Fruit fly (Drosophila melanogaster): ENCODE results near the gene Pus1.

Pus1 gene

DNA sequence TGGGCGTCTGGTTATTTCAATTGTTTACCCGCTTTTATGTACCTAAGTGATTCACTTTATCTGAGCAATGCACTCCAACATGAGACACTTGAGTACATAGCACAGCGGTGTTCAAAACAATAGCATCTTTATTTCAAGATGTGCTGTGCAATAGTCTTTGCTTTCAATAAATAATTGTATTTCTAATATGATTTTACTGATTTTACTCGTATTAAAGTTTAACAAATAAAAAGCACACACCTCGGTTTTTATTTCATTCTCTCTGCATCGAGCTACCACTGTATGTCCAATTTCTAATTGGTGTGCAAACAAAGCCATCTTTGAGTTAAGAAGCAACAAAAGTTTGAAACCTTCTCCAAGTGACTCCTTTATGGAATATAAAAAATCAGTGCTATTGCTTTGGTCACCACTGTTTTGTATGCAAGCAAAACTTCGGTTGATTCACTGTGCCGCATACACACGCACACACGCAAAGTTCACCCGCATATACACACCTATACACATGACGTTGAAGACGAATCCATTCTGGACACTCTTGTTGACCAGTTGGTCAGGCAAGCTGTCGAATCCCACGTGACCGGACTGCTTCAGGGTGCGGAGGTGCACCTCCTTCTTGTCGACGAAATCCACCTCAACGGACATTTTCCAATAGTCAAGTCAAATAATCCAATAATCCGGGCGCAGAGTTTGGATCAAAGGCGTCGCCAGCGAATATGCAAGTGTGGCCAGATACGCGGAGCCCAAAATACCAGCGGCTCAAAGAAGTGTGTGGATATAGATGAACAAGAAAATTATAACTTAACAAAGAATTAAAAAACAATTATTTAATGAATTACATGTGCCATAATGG is 4.6 kb downstream of the Pus1 start, which contains the start of gene Septin2 (continued):
- TF ChIP-seq CHES-1-like (GFP tag; optimal IDR thresholded peaks at IDR 0.05) (peak; percentile 66), HLH54F (GFP tag; optimal IDR thresholded peaks at IDR 0.05) (peak; percentile 50), CG18262 (tag; optimal IDR thresholded peaks at IDR 0.05) (peak; percentile 91), TFAM (GFP tag; optimal IDR thresholded peaks at IDR 0.05) (peak; percentile 22), gsb (GFP tag; IDR thresholded peaks at IDR 0.05) (no peak), CG8478 (optimal IDR thresholded peaks at IDR 0.05) (peak; percentile 76), ATbp (GFP tag; optimal IDR thresholded peaks at IDR 0.05) (peak; percentile 86), Sox100B (GFP tag; optimal IDR thresholded peaks at IDR 0.05) (peak; percentile 95), Deaf1 (tag; optimal IDR thresholded peaks at IDR 0.05) (peak; percentile 47), wor (GFP tag; IDR thresholded peaks at IDR 0.05) (peak; percentile 61), D19B (GFP tag; optimal IDR thresholded peaks at IDR 0.05) (peak; percentile 32), Aef1 (GFP tag; IDR thresholded peaks at IDR 0.05) (peak; percentile 38; the same call in 1 of the 3 replicates), CG5953 (GFP tag; IDR thresholded peaks at IDR 0.05) (0 out of 2 replicates have a peak, but pooled peaks have one; percentile 13), ap (GFP tag; IDR thresholded peaks at IDR 0.05) (peak; percentile 59), B-H1 (GFP tag; IDR thresholded peaks at IDR 0.05) (peak; percentile 61; the same call in 1 of the 3 replicates), CG14441 (GFP tag; IDR thresholded peaks at IDR 0.05) (peak; percentile 59), Oli (tag; optimal IDR thresholded peaks at IDR 0.05) (peak; percentile 86), sna (GFP tag; IDR thresholded peaks at IDR 0.05; ENCODE audit: partially characterized antibody) (peak; percentile 42; the same call in 1 of the 2 replicates), GATAe (GFP tag; conservative IDR thresholded peaks at IDR 0.05) (no peak), CG33213 (GFP tag; optimal IDR thresholded peaks at IDR 0.05) (peak; percentile 58), Awh (GFP tag; IDR thresholded peaks at IDR 0.05) (peak; percentile 51; the same call in 1 of the 2 replicates), CG13894 (tag; optimal IDR thresholded peaks at IDR 0.05) (no peak), ara (GFP tag; IDR thresholded peaks at IDR 0.05) (peak; percentile 77), gce (GFP tag; IDR thresholded peaks at IDR 0.05) (no peak), CG15011 (GFP tag; optimal IDR thresholded peaks at IDR 0.05) (peak; percentile 68), sr (GFP tag; IDR thresholded peaks at IDR 0.05) (0 out of 3 replicates have a peak, but pooled peaks have one; percentile 18), CG15601 (tag; optimal IDR thresholded peaks at IDR 0.05) (peak; percentile 80), sens (GFP tag) (peak; percentile 96), CTCF (GFP tag; optimal IDR thresholded peaks at IDR 0.05) (peak; percentile 55), CG2875 (GFP tag; optimal IDR thresholded peaks at IDR 0.05) (peak; percentile 79), MTF-1 (GFP tag; optimal IDR thresholded peaks at IDR 0.05; ENCODE audit: borderline replicate concordance) (peak; percentile 65), jigr1 (GFP tag; IDR thresholded peaks at IDR 0.05) (peak; percentile 55; the same call in 2 of the 3 replicates), Optix (GFP tag; IDR thresholded peaks at IDR 0.05) (no peak; the same call in 1 of the 3 replicates), Hsf (GFP tag; optimal IDR thresholded peaks at IDR 0.05) (peak; percentile 84), Rx (GFP tag; IDR thresholded peaks at IDR 0.05) (peak; percentile 42; the same call in 1 of the 2 replicates), CG10565 (GFP tag; optimal IDR thresholded peaks at IDR 0.05) (peak; percentile 34), CG5245 (GFP tag; optimal IDR thresholded peaks at IDR 0.05) (peak; percentile 42), CG1233 (GFP tag; optimal IDR thresholded peaks at IDR 0.05) (peak; percentile 84), CG6683 (GFP tag; optimal IDR thresholded peaks at IDR 0.05) (peak; percentile 38), Side (GFP tag; optimal IDR thresholded peaks at IDR 0.05) (peak; percentile 58), prd (optimal IDR thresholded peaks at IDR 0.05) (no peak), prd (GFP tag; IDR thresholded peaks at IDR 0.05) (peak; percentile 72), CG1603 (tag; optimal IDR thresholded peaks at IDR 0.05) (peak; percentile 47), lov (optimal IDR thresholded peaks at IDR 0.05) (no peak), lov (GFP tag; IDR thresholded peaks at IDR 0.05) (0 out of 3 replicates have a peak, but pooled peaks have one; percentile 21), Gug (GFP tag; IDR thresholded peaks at IDR 0.05) (peak; percentile 59; the same call in 2 of the 4 replicates), CG7745 (tag; optimal IDR thresholded peaks at IDR 0.05) (no peak), CG6654 (GFP tag; optimal IDR thresholded peaks at IDR 0.05) (peak; percentile 69), CG13296 (GFP tag; optimal IDR thresholded peaks at IDR 0.05) (peak; percentile 78), NK7.1 (GFP tag; optimal IDR thresholded peaks at IDR 0.05) (peak; percentile 41)

Data from whole organism, embryonic.